Worm (Caenorhabditis elegans): ENCODE data around the gene nmt-1.
A peak's percentile ranks its signal among the peaks of the same experiment; 100 is the strongest.

DNA sequence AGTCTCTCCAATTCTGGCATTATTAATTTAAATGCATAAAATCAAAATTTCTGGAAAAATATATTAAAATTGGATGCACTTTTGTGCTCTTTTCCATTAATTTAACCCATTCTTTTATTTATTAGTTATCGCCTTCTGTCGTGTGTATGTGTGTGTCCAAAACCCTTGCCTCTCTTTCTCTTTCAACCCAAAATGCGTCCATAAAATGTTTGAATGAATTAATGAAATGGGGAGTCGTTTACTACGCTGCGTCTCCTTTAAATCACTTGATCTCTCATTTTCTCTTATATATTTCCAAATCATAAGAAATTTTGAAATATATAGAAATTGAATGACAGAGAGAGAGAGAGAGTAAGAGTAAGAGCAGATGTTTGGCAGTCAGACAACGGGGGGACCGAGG is 38.2 kb downstream of the nmt-1 start:
- TF ChIP-seq nhr-76 (tag; optimal IDR thresholded peaks at IDR 0.05), result no peak
- TF ChIP-seq ces-1 (GFP tag; optimal IDR thresholded peaks at IDR 0.05), result peak; percentile 91
- no peak for TF ChIP-seq pha-4 (tag; optimal IDR thresholded peaks at IDR 0.05)
- TF ChIP-seq sptf-1 (tag; optimal IDR thresholded peaks at IDR 0.05), result no peak
- no peak for TF ChIP-seq nhr-237 (tag; optimal IDR thresholded peaks at IDR 0.05)
- no peak for TF ChIP-seq ham-2 (GFP tag; optimal IDR thresholded peaks at IDR 0.05)
- TF ChIP-seq unc-62 (GFP tag; optimal IDR thresholded peaks at IDR 0.05), result no peak
